Worm (Caenorhabditis elegans) whole organism, L3 larva: ENCODE measurements around the gene F08F1.3.

Experiments used
- ceh-82 ChIP-seq: fragments of 150-350 bp; optimal IDR thresholded peaks from 2 replicates; lab custom pipeline; 2014; ENCODE audit warnings: missing biosample characterization, missing genetic modification characterization
- ceh-9 ChIP-seq: sonication (generic microtip); optimal IDR thresholded peaks from 2 replicates; lab custom pipeline; 2018; ENCODE audit warnings: missing biosample characterization, missing genetic modification characterization
- elt-3 ChIP-seq, 3 experiments: fragments of 150-350 bp in 1 of 3; sonication (generic microtip) in 2 of 3; optimal IDR thresholded peaks; 2 replicates in 2 of 3; 4 replicates in 1 of 3; lab custom pipeline; 2014 to 2017; ENCODE audit warnings: missing biosample characterization in 3 of 3, missing genetic modification characterization in 3 of 3
- jun-1 ChIP-seq: fragments of 150-350 bp; optimal IDR thresholded peaks from 2 replicates; lab custom pipeline; 2014; ENCODE audit warnings: missing biosample characterization, missing genetic modification reagents, missing genetic modification characterization
- mdl-1 ChIP-seq: fragments of 150-350 bp; optimal IDR thresholded peaks from 2 replicates; lab custom pipeline; 2014; ENCODE audit warnings: missing biosample characterization, missing genetic modification characterization
- nhr-237 ChIP-seq: fragments of 150-350 bp; optimal IDR thresholded peaks from 2 replicates; lab custom pipeline; 2014; ENCODE audit warnings: missing biosample characterization, missing genetic modification characterization
- nhr-77 ChIP-seq: fragments of 150-350 bp; optimal IDR thresholded peaks from 2 replicates; lab custom pipeline; 2014; ENCODE audit warnings: missing biosample characterization, missing genetic modification characterization

ce11 chrX:8394279-8394678, 34.4 kb upstream of the F08F1.3 start:
- TF ChIP-seq nhr-237, result no peak
- TF ChIP-seq nhr-77, result no peak
- no peak for TF ChIP-seq ceh-82 (tag; lab: Kevin White, UChicago)
- TF ChIP-seq mdl-1 (tag; lab: Kevin White, UChicago), result no peak
- no peak for TF ChIP-seq elt-3 (tag; optimal IDR thresholded peaks at IDR 0.05; lab: Kevin White, UChicago)
- TF ChIP-seq ceh-9, result no peak
- no peak for TF ChIP-seq jun-1 (tag; lab: Kevin White, UChicago)
